Worm (Caenorhabditis elegans) whole organism, L4 larva: ENCODE data around the gene Y53F4B.26.

Source experiments
- F10B5.3 ChIP-seq: sonication (generic microtip); optimal IDR thresholded peaks from 2 replicates; lab custom pipeline; 2016; ENCODE audit warnings: mild to moderate bottlenecking, missing genetic modification characterization, missing compliant biosample characterization
- F44E2.7 ChIP-seq: fragments of 200-800 bp; sonication (Bioruptor generic); IDR thresholded peaks from 2 replicates; pipeline ENCODE4 v2.1.2; 2022; ENCODE audit warnings: missing genetic modification characterization, missing compliant biosample characterization
- T26A8.4 ChIP-seq: fragments of 200-800 bp; sonication (Bioruptor generic); IDR thresholded peaks from 2 replicates; pipeline ENCODE4 v1.3.6; 2022; ENCODE audit warnings: missing genetic modification characterization, missing compliant biosample characterization
- Y48G9A.11 ChIP-seq: fragments of 200-800 bp; sonication (Bioruptor generic); IDR thresholded peaks from 2 replicates; pipeline ENCODE4 v1.3.6; 2022; ENCODE audit warnings: missing genetic modification reagents, missing genetic modification characterization, missing compliant biosample characterization
- aha-1 ChIP-seq: fragments of 150-350 bp; peaks from one replicate; lab custom pipeline; 2014; ENCODE audit warnings: missing biosample characterization, missing genetic modification characterization
- ceh-44 ChIP-seq: fragments of 200-800 bp; sonication (Bioruptor generic); IDR thresholded peaks from 2 replicates; pipeline ENCODE4 v1.3.6; 2022; ENCODE audit warnings: missing genetic modification reagents, missing genetic modification characterization, missing compliant biosample characterization
- ceh-62 ChIP-seq: sonication (generic microtip); optimal IDR thresholded peaks from 2 replicates; lab custom pipeline; 2017; ENCODE audit warnings: missing biosample characterization, missing genetic modification characterization
- ceh-82 ChIP-seq: sonication (generic microtip); optimal IDR thresholded peaks from 2 replicates; lab custom pipeline; 2017; ENCODE audit warnings: missing biosample characterization, missing genetic modification characterization
- daf-12 ChIP-seq: fragments of 150-350 bp; optimal IDR thresholded peaks from 2 replicates; lab custom pipeline; 2014; ENCODE audit warnings: missing biosample characterization, missing genetic modification reagents, missing genetic modification characterization
- daf-16 ChIP-seq, 3 experiments: sonication (generic microtip); optimal IDR thresholded peaks; 2 replicates each; lab custom pipeline; 2016 to 2017; ENCODE audit warnings: missing genetic modification characterization in 3 of 3, missing genetic modification reagents in 3 of 3, mild to moderate bottlenecking in 2 of 3, missing compliant biosample characterization in 2 of 3, missing biosample characterization in 1 of 3, moderate library complexity in 1 of 3
- daf-19 ChIP-seq: fragments of 200-800 bp; sonication (Bioruptor generic); conservative IDR thresholded peaks from 2 replicates; pipeline ENCODE4 v1.3.6; 2022; ENCODE audit warnings: missing genetic modification characterization, missing compliant biosample characterization
- daf-8 ChIP-seq: fragments of 200-800 bp; sonication (Bioruptor generic); IDR thresholded peaks from 2 replicates; pipeline ENCODE4 v1.3.6; 2022; ENCODE audit warnings: missing genetic modification characterization, missing compliant biosample characterization
- dmd-8 ChIP-seq: fragments of 200-800 bp; sonication (Bioruptor generic); IDR thresholded peaks from 2 replicates; pipeline ENCODE4 v1.3.6; 2022; ENCODE audit warnings: missing genetic modification characterization, missing compliant biosample characterization
- dmd-9 ChIP-seq: fragments of 200-800 bp; sonication (Bioruptor generic); IDR thresholded peaks from 2 replicates; pipeline ENCODE4 v1.3.6; 2022; ENCODE audit warnings: missing genetic modification reagents, missing genetic modification characterization, missing compliant biosample characterization
- duxl-1 ChIP-seq: sonication (generic microtip); optimal IDR thresholded peaks from 2 replicates; lab custom pipeline; 2016; ENCODE audit warnings: mild to moderate bottlenecking, missing genetic modification characterization, moderate library complexity, missing compliant biosample characterization; ENCODE audit not compliant: poor library complexity
- hlh-11 ChIP-seq: fragments of 200-800 bp; sonication (Bioruptor generic); optimal IDR thresholded peaks from 2 replicates; lab custom pipeline; 2018; ENCODE audit warnings: mild to moderate bottlenecking, missing genetic modification characterization, missing compliant biosample characterization
- hmg-1.1 ChIP-seq: fragments of 200-800 bp; sonication (Bioruptor generic); IDR thresholded peaks from 2 replicates; pipeline ENCODE4 v1.3.6; 2022; ENCODE audit warnings: missing genetic modification reagents, missing genetic modification characterization, missing compliant biosample characterization
- jun-1 ChIP-seq: fragments of 150-350 bp; optimal IDR thresholded peaks from 2 replicates; lab custom pipeline; 2014; ENCODE audit warnings: missing biosample characterization, missing genetic modification reagents, missing genetic modification characterization
- lim-7 ChIP-seq: fragments of 200-800 bp; sonication (Bioruptor generic); IDR thresholded peaks from 2 replicates; pipeline ENCODE4 v1.3.6; 2022; ENCODE audit warnings: missing genetic modification characterization, missing compliant biosample characterization
- lin-13 ChIP-seq: fragments of 150-350 bp; optimal IDR thresholded peaks from 2 replicates; lab custom pipeline; 2014; ENCODE audit warnings: missing biosample characterization, missing genetic modification reagents, missing genetic modification characterization
- lin-38 ChIP-seq: fragments of 200-800 bp; sonication (Bioruptor generic); IDR thresholded peaks from 2 replicates; pipeline ENCODE4 v1.3.6; 2022; ENCODE audit warnings: missing genetic modification reagents, missing genetic modification characterization, missing compliant biosample characterization
- lin-39 ChIP-seq: fragments of 150-350 bp; optimal IDR thresholded peaks from 2 replicates; lab custom pipeline; 2014; ENCODE audit warnings: missing biosample characterization, missing genetic modification reagents, missing genetic modification characterization
- mdl-1 ChIP-seq, 2 experiments: fragments of 150-350 bp in 1 of 2; sonication (generic microtip) in 1 of 2; optimal IDR thresholded peaks; 2 replicates each; lab custom pipeline; 2014 to 2017; ENCODE audit warnings: missing biosample characterization in 2 of 2, missing genetic modification characterization in 2 of 2
- mdt-29 ChIP-seq: fragments of 200-800 bp; sonication (Bioruptor generic); IDR thresholded peaks from 2 replicates; pipeline ENCODE4 v1.3.6; 2022; ENCODE audit warnings: missing genetic modification reagents, missing genetic modification characterization, missing compliant biosample characterization
- nhr-111 ChIP-seq: fragments of 200-800 bp; sonication (Bioruptor generic); optimal IDR thresholded peaks from 2 replicates; lab custom pipeline; 2018; ENCODE audit warnings: mild to moderate bottlenecking, missing genetic modification characterization, missing compliant biosample characterization
- nhr-28 ChIP-seq: fragments of 150-350 bp; optimal IDR thresholded peaks from 2 replicates; lab custom pipeline; 2014; ENCODE audit warnings: missing biosample characterization, missing genetic modification characterization
- nhr-41 ChIP-seq: fragments of 200-800 bp; sonication (Bioruptor generic); IDR thresholded peaks from 2 replicates; pipeline ENCODE4 v1.3.6; 2022; ENCODE audit warnings: missing genetic modification reagents, missing genetic modification characterization, missing compliant biosample characterization
- nhr-77 ChIP-seq: fragments of 150-350 bp; optimal IDR thresholded peaks from 2 replicates; lab custom pipeline; 2014; ENCODE audit warnings: missing biosample characterization, missing genetic modification characterization
- pqm-1 ChIP-seq: sonication (generic microtip); optimal IDR thresholded peaks from 2 replicates; lab custom pipeline; 2017; ENCODE audit warnings: missing biosample characterization, missing genetic modification characterization
- snpc-1.2 ChIP-seq: fragments of 200-800 bp; sonication (Bioruptor generic); IDR thresholded peaks from 2 replicates; pipeline ENCODE4 v1.3.6; 2022; ENCODE audit warnings: missing genetic modification reagents, missing genetic modification characterization, missing compliant biosample characterization
- snpc-4 ChIP-seq: fragments of 150-350 bp; optimal IDR thresholded peaks from 2 replicates; lab custom pipeline; 2014; ENCODE audit warnings: missing biosample characterization, missing genetic modification characterization
- spr-1 ChIP-seq: sonication (generic microtip); optimal IDR thresholded peaks from 2 replicates; lab custom pipeline; 2016; ENCODE audit warnings: mild to moderate bottlenecking, missing genetic modification characterization, missing compliant biosample characterization
- tag-97 ChIP-seq: fragments of 200-800 bp; sonication (Bioruptor generic); IDR thresholded peaks from 2 replicates; pipeline ENCODE4 v1.3.6; 2022; ENCODE audit warnings: missing genetic modification characterization, missing compliant biosample characterization
- unc-130 ChIP-seq: sonication (generic microtip); optimal IDR thresholded peaks from 2 replicates; lab custom pipeline; 2016; ENCODE audit warnings: missing genetic modification reagents, missing genetic modification characterization, missing compliant biosample characterization
- unc-39 ChIP-seq: sonication (generic microtip); optimal IDR thresholded peaks from 2 replicates; lab custom pipeline; 2017; ENCODE audit warnings: missing biosample characterization, missing genetic modification characterization
- zip-2 ChIP-seq: fragments of 150-350 bp; optimal IDR thresholded peaks from 2 replicates; lab custom pipeline; 2014; ENCODE audit warnings: missing biosample characterization, missing genetic modification characterization
- ztf-11 ChIP-seq: fragments of 150-350 bp; optimal IDR thresholded peaks from 2 replicates; lab custom pipeline; 2014; ENCODE audit warnings: missing biosample characterization, missing genetic modification characterization
- ztf-7 ChIP-seq: fragments of 150-350 bp; optimal IDR thresholded peaks from 2 replicates; lab custom pipeline; 2014; ENCODE audit warnings: missing biosample characterization, missing genetic modification characterization

Y53F4B.26 gene

ce11 chrII:15165681-15166235 lies 25.0 kb upstream of the Y53F4B.26 start, which contains the start of gene gst-27 (continued):
- TF ChIP-seq ztf-11 (tag; lab: Kevin White, UChicago), result peak; percentile 27
- peak; percentile 60; the same call in 1 of the 2 replicates for TF ChIP-seq ceh-44 (GFP tag; lab: Robert Waterston, UW)
- TF ChIP-seq unc-39 (tag; lab: Kevin White, UChicago), result no peak
- peak; percentile 10 for TF ChIP-seq snpc-4 (tag; lab: Kevin White, UChicago)
- peak; percentile 69 for TF ChIP-seq ztf-7 (tag; lab: Kevin White, UChicago)
- no peak for TF ChIP-seq ceh-82 (tag; lab: Kevin White, UChicago)
- TF ChIP-seq mdl-1 (tag; optimal IDR thresholded peaks at IDR 0.05; lab: Kevin White, UChicago), result peak in 1 of 2 experiments; percentile 43
- 0 out of 2 replicates have a peak, but pooled peaks have one; percentile 56 for TF ChIP-seq daf-8 (GFP tag; lab: Robert Waterston, UW)
- peak; percentile 82 for TF ChIP-seq lin-38
- TF ChIP-seq zip-2 (tag; lab: Kevin White, UChicago), result peak; percentile 77
- TF ChIP-seq T26A8.4 (GFP tag; lab: Robert Waterston, UW), result peak; percentile 85
- TF ChIP-seq aha-1 (tag; lab: Kevin White, UChicago), result peak; percentile 99
- TF ChIP-seq F44E2.7 (GFP tag; lab: Robert Waterston, UW), result peak; percentile 60; the same call in 1 of the 2 replicates
- peak; percentile 78 for TF ChIP-seq nhr-41 (GFP tag; lab: Robert Waterston, UW)
- TF ChIP-seq jun-1 (tag; lab: Kevin White, UChicago), result peak; percentile 68
- peak; percentile 92 for TF ChIP-seq lim-7 (GFP tag; lab: Robert Waterston, UW)
- TF ChIP-seq F10B5.3 (tag; lab: Kevin White, UChicago), result peak; percentile 62
- TF ChIP-seq lin-13 (GFP tag; lab: Kevin White, UChicago), result peak; percentile 88
- TF ChIP-seq hlh-11 (tag; lab: Kevin White, UChicago), result peak; percentile 82
- TF ChIP-seq duxl-1 (tag; lab: Kevin White, UChicago), result peak; percentile 87
- peak; percentile 90 for TF ChIP-seq hmg-1.1 (GFP tag; lab: Robert Waterston, UW)
- peak; percentile 93 for TF ChIP-seq nhr-77 (tag; lab: Kevin White, UChicago)
- TF ChIP-seq daf-19, result peak; percentile 80
- TF ChIP-seq daf-12 (tag; lab: Kevin White, UChicago), result no peak
- peak; percentile 64 for TF ChIP-seq unc-130 (GFP tag; lab: Kevin White, UChicago)
- TF ChIP-seq dmd-9, result peak; percentile 78
- peak; percentile 50 for TF ChIP-seq nhr-111 (GFP tag; lab: Kevin White, UChicago)
- peak; percentile 78 for TF ChIP-seq spr-1
- peak; percentile 80 for TF ChIP-seq Y48G9A.11 (GFP tag; lab: Robert Waterston, UW)
- no peak for TF ChIP-seq tag-97 (GFP tag; lab: Robert Waterston, UW)
- TF ChIP-seq dmd-8 (GFP tag; lab: Robert Waterston, UW), result peak; percentile 89
- TF ChIP-seq lin-39 (tag; lab: Kevin White, UChicago), result no peak
- no peak for TF ChIP-seq ceh-62 (tag; lab: Kevin White, UChicago)
- TF ChIP-seq snpc-1.2 (GFP tag; lab: Robert Waterston, UW), result peak; percentile 88
- peak; percentile 83 for TF ChIP-seq mdt-29

- peak; percentile 17 for TF ChIP-seq nhr-28 (tag; lab: Kevin White, UChicago)
- peak; percentile 41 for TF ChIP-seq pqm-1 (tag; lab: Kevin White, UChicago)
- TF ChIP-seq daf-16 (GFP tag; optimal IDR thresholded peaks at IDR 0.05; lab: Kevin White, UChicago), result no peak
- peak; percentile 4 for TF ChIP-seq daf-16 (tag; optimal IDR thresholded peaks at IDR 0.05; lab: Kevin White, UChicago)
- no peak for TF ChIP-seq ceh-82 (tag; lab: Kevin White, UChicago)
These were observed 23.7 kb upstream of the Y53F4B.26 start, which contains the start of gene gst-26 for ce11 chrII:15164453-15164852. Gene gst-26, minus strand, starts transcription at chrII:15164553.

ce11 chrII:15158364-15158763 lies 17.6 kb upstream of the Y53F4B.26 start:
- TF ChIP-seq nhr-77 (tag; lab: Kevin White, UChicago) (no peak), aha-1 (tag; lab: Kevin White, UChicago) (peak; percentile 53)
- TF ChIP-seq, all 104 proteins: peak for 1
